Worm (Caenorhabditis elegans) whole organism, L4 larva: ENCODE measurements around the gene eif-2D.

Source experiments
- D1046.2 ChIP-seq: fragments of 200-800 bp; sonication (Bioruptor generic); IDR thresholded peaks from 2 replicates; pipeline ENCODE4 v1.3.6; 2022; ENCODE audit warnings: missing genetic modification characterization, missing compliant biosample characterization
- F10B5.3 ChIP-seq: sonication (generic microtip); optimal IDR thresholded peaks from 2 replicates; lab custom pipeline; 2016; ENCODE audit warnings: mild to moderate bottlenecking, missing genetic modification characterization, missing compliant biosample characterization
- F26F4.8 ChIP-seq: fragments of 200-800 bp; sonication (Bioruptor generic); conservative IDR thresholded peaks from 2 replicates; pipeline ENCODE4 v1.3.6; 2022; ENCODE audit warnings: missing genetic modification characterization, missing compliant biosample characterization
- F37D6.2 ChIP-seq: sonication (generic microtip); optimal IDR thresholded peaks from 2 replicates; lab custom pipeline; 2016; ENCODE audit warnings: mild to moderate bottlenecking, missing genetic modification characterization, missing compliant biosample characterization
- F44E2.7 ChIP-seq: fragments of 200-800 bp; sonication (Bioruptor generic); IDR thresholded peaks from 2 replicates; pipeline ENCODE4 v2.1.2; 2022; ENCODE audit warnings: missing genetic modification characterization, missing compliant biosample characterization
- F49E8.2 ChIP-seq: sonication (generic microtip); optimal IDR thresholded peaks from 2 replicates; lab custom pipeline; 2016; ENCODE audit warnings: missing compliant biosample characterization, mild to moderate bottlenecking, missing genetic modification characterization, borderline replicate concordance
- R02D3.7 ChIP-seq: fragments of 150-350 bp; sonication (generic microtip); optimal IDR thresholded peaks from 3 replicates; lab custom pipeline; 2014; ENCODE audit warnings: missing biosample characterization, missing genetic modification characterization
- Y48G9A.11 ChIP-seq: fragments of 200-800 bp; sonication (Bioruptor generic); IDR thresholded peaks from 2 replicates; pipeline ENCODE4 v1.3.6; 2022; ENCODE audit warnings: missing genetic modification reagents, missing genetic modification characterization, missing compliant biosample characterization
- Y5F2A.4 ChIP-seq: fragments of 200-800 bp; sonication (Bioruptor generic); optimal IDR thresholded peaks from 2 replicates; lab custom pipeline; 2018; ENCODE audit warnings: mild to moderate bottlenecking, missing genetic modification characterization, missing compliant biosample characterization
- aha-1 ChIP-seq: fragments of 150-350 bp; peaks from one replicate; lab custom pipeline; 2014; ENCODE audit warnings: missing biosample characterization, missing genetic modification characterization
- arid-1 ChIP-seq: fragments of 200-800 bp; sonication (Bioruptor generic); conservative IDR thresholded peaks from 2 replicates; pipeline ENCODE4 v1.3.6; 2022; ENCODE audit warnings: missing genetic modification reagents, missing genetic modification characterization, missing compliant biosample characterization
- attf-4 ChIP-seq: sonication (generic microtip); optimal IDR thresholded peaks from 3 replicates; lab custom pipeline; 2017; ENCODE audit warnings: missing biosample characterization, missing genetic modification characterization
- ceh-32 ChIP-seq: sonication (generic microtip); optimal IDR thresholded peaks from 2 replicates; lab custom pipeline; 2016; ENCODE audit warnings: mild to moderate bottlenecking, missing genetic modification characterization, missing compliant biosample characterization; ENCODE audit not compliant: poor library complexity
- ceh-44 ChIP-seq: fragments of 200-800 bp; sonication (Bioruptor generic); IDR thresholded peaks from 2 replicates; pipeline ENCODE4 v1.3.6; 2022; ENCODE audit warnings: missing genetic modification reagents, missing genetic modification characterization, missing compliant biosample characterization
- ceh-62 ChIP-seq: sonication (generic microtip); optimal IDR thresholded peaks from 2 replicates; lab custom pipeline; 2017; ENCODE audit warnings: missing biosample characterization, missing genetic modification characterization
- ceh-82 ChIP-seq: sonication (generic microtip); optimal IDR thresholded peaks from 2 replicates; lab custom pipeline; 2017; ENCODE audit warnings: missing biosample characterization, missing genetic modification characterization
- cey-2 ChIP-seq: sonication (generic microtip); optimal IDR thresholded peaks from 3 replicates; lab custom pipeline; 2017; ENCODE audit warnings: missing genetic modification characterization, mild to moderate bottlenecking, missing compliant biosample characterization, antibody characterized with exemption, borderline replicate concordance; ENCODE audit not compliant: insufficient read depth
- dmd-9 ChIP-seq: fragments of 200-800 bp; sonication (Bioruptor generic); IDR thresholded peaks from 2 replicates; pipeline ENCODE4 v1.3.6; 2022; ENCODE audit warnings: missing genetic modification reagents, missing genetic modification characterization, missing compliant biosample characterization
- dpl-1 ChIP-seq: fragments of 150-350 bp; optimal IDR thresholded peaks from 2 replicates; lab custom pipeline; 2014; ENCODE audit warnings: missing biosample characterization, missing genetic modification reagents, missing genetic modification characterization
- duxl-1 ChIP-seq: sonication (generic microtip); optimal IDR thresholded peaks from 2 replicates; lab custom pipeline; 2016; ENCODE audit warnings: mild to moderate bottlenecking, missing genetic modification characterization, moderate library complexity, missing compliant biosample characterization; ENCODE audit not compliant: poor library complexity
- egl-27 ChIP-seq: sonication (generic microtip); optimal IDR thresholded peaks from 3 replicates; lab custom pipeline; 2017; ENCODE audit warnings: missing biosample characterization, missing genetic modification reagents, missing genetic modification characterization
- fos-1 ChIP-seq: fragments of 150-350 bp; optimal IDR thresholded peaks from 2 replicates; lab custom pipeline; 2014; ENCODE audit warnings: missing biosample characterization, missing genetic modification characterization
- hif-1 ChIP-seq, 2 experiments: sonication (generic microtip); optimal IDR thresholded peaks; 2 replicates each; lab custom pipeline; 2016 to 2017; ENCODE audit warnings: missing compliant biosample characterization in 2 of 2, missing genetic modification characterization in 2 of 2, missing genetic modification reagents in 2 of 2, missing genotype in 2 of 2, mild to moderate bottlenecking in 1 of 2
- jun-1 ChIP-seq: fragments of 150-350 bp; optimal IDR thresholded peaks from 2 replicates; lab custom pipeline; 2014; ENCODE audit warnings: missing biosample characterization, missing genetic modification reagents, missing genetic modification characterization
- lin-38 ChIP-seq: fragments of 200-800 bp; sonication (Bioruptor generic); IDR thresholded peaks from 2 replicates; pipeline ENCODE4 v1.3.6; 2022; ENCODE audit warnings: missing genetic modification reagents, missing genetic modification characterization, missing compliant biosample characterization
- lir-3 ChIP-seq: sonication (generic microtip); optimal IDR thresholded peaks from 2 replicates; lab custom pipeline; 2016; ENCODE audit warnings: mild to moderate bottlenecking, missing genetic modification characterization, missing compliant biosample characterization
- madf-9 ChIP-seq: fragments of 200-800 bp; sonication (Bioruptor generic); conservative IDR thresholded peaks from 2 replicates; pipeline ENCODE4 v1.3.6; 2022; ENCODE audit warnings: missing genetic modification reagents, missing genetic modification characterization, missing compliant biosample characterization
- mdl-1 ChIP-seq, 2 experiments: fragments of 150-350 bp in 1 of 2; sonication (generic microtip) in 1 of 2; optimal IDR thresholded peaks; 2 replicates each; lab custom pipeline; 2014 to 2017; ENCODE audit warnings: missing biosample characterization in 2 of 2, missing genetic modification characterization in 2 of 2
- mdt-29 ChIP-seq: fragments of 200-800 bp; sonication (Bioruptor generic); IDR thresholded peaks from 2 replicates; pipeline ENCODE4 v1.3.6; 2022; ENCODE audit warnings: missing genetic modification reagents, missing genetic modification characterization, missing compliant biosample characterization
- mxl-2 ChIP-seq: fragments of 200-800 bp; sonication (Bioruptor generic); conservative IDR thresholded peaks from 2 replicates; pipeline ENCODE4 v1.3.6; 2022; ENCODE audit warnings: missing genetic modification reagents, missing genetic modification characterization, missing compliant biosample characterization
- nhr-11 ChIP-seq: fragments of 150-350 bp; optimal IDR thresholded peaks from 2 replicates; lab custom pipeline; 2014; ENCODE audit warnings: missing biosample characterization, missing genetic modification characterization
- nhr-25 ChIP-seq: sonication (generic microtip); optimal IDR thresholded peaks from 2 replicates; lab custom pipeline; 2017; ENCODE audit warnings: missing genetic modification characterization, mild to moderate bottlenecking, missing compliant biosample characterization, antibody characterized with exemption, moderate library complexity, borderline replicate concordance; ENCODE audit not compliant: insufficient read depth
- nhr-76 ChIP-seq: fragments of 150-350 bp; optimal IDR thresholded peaks from 2 replicates; lab custom pipeline; 2014; ENCODE audit warnings: missing biosample characterization, missing genetic modification characterization
- nhr-77 ChIP-seq: fragments of 150-350 bp; optimal IDR thresholded peaks from 2 replicates; lab custom pipeline; 2014; ENCODE audit warnings: missing biosample characterization, missing genetic modification characterization
- php-3 ChIP-seq: fragments of 200-800 bp; sonication (Bioruptor generic); IDR thresholded peaks from 2 replicates; pipeline ENCODE4 v1.3.6; 2022; ENCODE audit warnings: missing genetic modification reagents, missing genetic modification characterization, missing compliant biosample characterization
- pqm-1 ChIP-seq: sonication (generic microtip); optimal IDR thresholded peaks from 2 replicates; lab custom pipeline; 2017; ENCODE audit warnings: missing biosample characterization, missing genetic modification characterization
- rbr-2 ChIP-seq: sonication (generic microtip); optimal IDR thresholded peaks from 2 replicates; lab custom pipeline; 2016; ENCODE audit warnings: missing genotype, missing genetic modification characterization, missing compliant biosample characterization
- saeg-2 ChIP-seq: fragments of 200-800 bp; sonication (Bioruptor generic); IDR thresholded peaks from 2 replicates; pipeline ENCODE4 v1.3.6; 2022; ENCODE audit warnings: missing genetic modification reagents, missing genetic modification characterization, missing compliant biosample characterization
- sdz-12 ChIP-seq: fragments of 200-800 bp; sonication (Bioruptor generic); optimal IDR thresholded peaks from 2 replicates; lab custom pipeline; 2018; ENCODE audit warnings: mild to moderate bottlenecking, missing genetic modification characterization, missing compliant biosample characterization
- set-16 ChIP-seq: fragments of 200-800 bp; sonication (Bioruptor generic); IDR thresholded peaks from 2 replicates; pipeline ENCODE4 v1.3.6; 2022; ENCODE audit warnings: missing genetic modification reagents, missing genetic modification characterization, missing compliant biosample characterization
- spr-1 ChIP-seq: sonication (generic microtip); optimal IDR thresholded peaks from 2 replicates; lab custom pipeline; 2016; ENCODE audit warnings: mild to moderate bottlenecking, missing genetic modification characterization, missing compliant biosample characterization
- spr-3 ChIP-seq: fragments of 200-800 bp; sonication (Bioruptor generic); optimal IDR thresholded peaks from 2 replicates; lab custom pipeline; 2018; ENCODE audit warnings: mild to moderate bottlenecking, missing genetic modification characterization, missing compliant biosample characterization
- tag-97 ChIP-seq: fragments of 200-800 bp; sonication (Bioruptor generic); IDR thresholded peaks from 2 replicates; pipeline ENCODE4 v1.3.6; 2022; ENCODE audit warnings: missing genetic modification characterization, missing compliant biosample characterization
- unc-130 ChIP-seq: sonication (generic microtip); optimal IDR thresholded peaks from 2 replicates; lab custom pipeline; 2016; ENCODE audit warnings: missing genetic modification reagents, missing genetic modification characterization, missing compliant biosample characterization
- unc-62 ChIP-seq, 3 experiments: fragments of 150-350 bp in 1 of 3; sonication (generic microtip); optimal IDR thresholded peaks in 2 of 3; peaks in 1 of 3; 1 replicate in 1 of 3; 2 replicates in 2 of 3; lab custom pipeline; 2014 to 2017; ENCODE audit warnings: missing biosample characterization in 3 of 3, missing genetic modification characterization in 3 of 3, missing genetic modification reagents in 3 of 3, missing genotype in 1 of 3
- zfp-3 ChIP-seq: fragments of 200-800 bp; sonication (Bioruptor generic); conservative IDR thresholded peaks from 2 replicates; pipeline ENCODE4 v1.3.6; 2022; ENCODE audit warnings: missing genetic modification reagents, missing genetic modification characterization, missing compliant biosample characterization
- ztf-11 ChIP-seq: fragments of 150-350 bp; optimal IDR thresholded peaks from 2 replicates; lab custom pipeline; 2014; ENCODE audit warnings: missing biosample characterization, missing genetic modification characterization
- ztf-7 ChIP-seq: fragments of 150-350 bp; optimal IDR thresholded peaks from 2 replicates; lab custom pipeline; 2014; ENCODE audit warnings: missing biosample characterization, missing genetic modification characterization

eif-2D gene

DNA sequence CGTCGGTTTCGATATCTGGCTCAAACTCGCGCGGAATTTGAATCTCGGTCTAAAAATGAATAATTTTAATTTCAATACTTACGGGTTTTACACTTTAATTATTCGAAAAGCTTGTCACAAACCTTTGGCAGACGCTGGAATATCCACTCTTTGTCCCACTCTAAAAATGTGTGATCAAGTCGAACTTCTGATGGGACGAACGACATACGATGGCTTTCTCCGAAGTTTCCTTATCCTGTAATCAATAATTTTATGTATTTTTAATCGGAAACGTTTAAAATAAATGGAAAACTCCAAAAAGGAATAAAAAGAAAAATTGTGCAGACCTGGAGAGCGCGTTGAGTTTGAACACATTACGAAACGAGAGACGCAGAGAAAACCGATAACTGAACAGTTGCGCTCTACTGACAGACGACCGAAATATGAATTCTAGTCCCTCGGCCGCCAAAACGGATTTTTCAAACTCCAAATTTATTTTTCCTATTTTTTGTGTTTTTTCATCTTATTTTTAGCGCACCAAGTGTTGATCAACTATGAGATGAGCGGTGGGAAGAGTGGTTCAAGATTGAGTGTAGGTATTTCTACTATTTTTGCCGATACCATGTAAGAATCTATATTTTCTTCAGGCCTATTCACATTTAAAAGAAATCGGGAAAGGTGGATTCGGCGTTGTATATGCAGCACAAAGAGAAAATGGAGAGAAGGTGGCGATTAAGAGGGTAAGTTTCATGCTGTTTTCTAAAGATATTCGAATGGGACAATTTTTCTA, 42.1 kb upstream of the eif-2D start, which contains the start of the genes sam-4, F59E12.17 and zyg-1 (continued):
- TF ChIP-seq cey-2 (no peak), saeg-2 (no peak), mxl-2 (no peak), ztf-11 (tag; lab: Kevin White, UChicago) (no peak), nhr-11 (tag; lab: Kevin White, UChicago) (no peak), aha-1 (tag; lab: Kevin White, UChicago) (peak; percentile 50), nhr-76 (no peak), F37D6.2 (tag; lab: Kevin White, UChicago) (no peak), mdl-1 (tag; optimal IDR thresholded peaks at IDR 0.05; lab: Kevin White, UChicago) (peak in 1 of 2 experiments; percentile 9), R02D3.7 (no peak), unc-62 (GFP tag; optimal IDR thresholded peaks at IDR 0.05 in 1 of 2; lab: Kevin White, UChicago) (peak in 1 of 2 experiments; percentile 52), unc-62 (tag; optimal IDR thresholded peaks at IDR 0.05; lab: Kevin White, UChicago) (no peak), nhr-77 (tag; lab: Kevin White, UChicago) (peak; percentile 29), F10B5.3 (tag; lab: Kevin White, UChicago) (no peak), dpl-1 (peak; percentile 74), lin-38 (GFP tag; lab: Robert Waterston, UW) (peak; percentile 92), ceh-82 (tag; lab: Kevin White, UChicago) (no peak), jun-1 (tag; lab: Kevin White, UChicago) (no peak), pqm-1 (tag; lab: Kevin White, UChicago) (no peak), sdz-12 (GFP tag; lab: Kevin White, UChicago) (no peak), zfp-3 (GFP tag; lab: Robert Waterston, UW) (no peak), ceh-32 (tag; lab: Kevin White, UChicago) (no peak), duxl-1 (tag; lab: Kevin White, UChicago) (no peak), unc-130 (peak; percentile 88), spr-1 (no peak), spr-3 (GFP tag; lab: Kevin White, UChicago) (no peak), F26F4.8 (GFP tag; lab: Robert Waterston, UW) (no peak), hif-1 (tag; optimal IDR thresholded peaks at IDR 0.05; lab: Kevin White, UChicago) (peak in 1 of 2 experiments; percentile 70), arid-1 (GFP tag; lab: Robert Waterston, UW) (0 out of 2 replicates have a peak, but pooled peaks have one; percentile 17), tag-97 (GFP tag; lab: Robert Waterston, UW) (no peak), ceh-44 (GFP tag; lab: Robert Waterston, UW) (peak; percentile 75; the same call in 1 of the 2 replicates), nhr-25 (tag; lab: Kevin White, UChicago) (no peak), ceh-62 (tag; lab: Kevin White, UChicago) (no peak), rbr-2 (peak; percentile 24), Y5F2A.4 (GFP tag; lab: Kevin White, UChicago) (no peak), php-3 (GFP tag; lab: Robert Waterston, UW) (no peak), dmd-9 (GFP tag; lab: Robert Waterston, UW) (no peak), F49E8.2 (no peak), fos-1 (tag; lab: Kevin White, UChicago) (no peak), mdt-29 (GFP tag; lab: Robert Waterston, UW) (no peak), ztf-7 (no peak), egl-27 (no peak), F44E2.7 (GFP tag; lab: Robert Waterston, UW) (no peak), Y48G9A.11 (peak; percentile 50; the same call in 1 of the 2 replicates), attf-4 (no peak), madf-9 (GFP tag; lab: Robert Waterston, UW) (no peak), lir-3 (tag; lab: Kevin White, UChicago) (no peak), D1046.2 (GFP tag; lab: Robert Waterston, UW) (no peak), set-16 (GFP tag; lab: Robert Waterston, UW) (no peak)
